Worm (Caenorhabditis elegans) whole organism, L1 larva: Measurements from ENCODE around the gene srw-7.

Source experiments
- elt-3 ChIP-seq, 6 experiments: fragments of 150-350 bp in 1 of 6; sonication (generic microtip); optimal IDR thresholded peaks; 2 replicates each; lab custom pipeline; 2017 to 2018; ENCODE audit warnings: missing biosample characterization in 6 of 6, missing genetic modification characterization in 6 of 6, inconsistent platforms in 1 of 6
- nhr-84 ChIP-seq: sonication (generic microtip); optimal IDR thresholded peaks from 2 replicates; lab custom pipeline; 2017; ENCODE audit warnings: missing biosample characterization, missing genetic modification characterization
- swsn-7 ChIP-seq: sonication (generic microtip); optimal IDR thresholded peaks from 2 replicates; lab custom pipeline; 2016; ENCODE audit warnings: missing genetic modification characterization, missing compliant biosample characterization
- unc-30 ChIP-seq: sonication (generic microtip); optimal IDR thresholded peaks from 2 replicates; lab custom pipeline; 2017; ENCODE audit warnings: missing biosample characterization, missing genetic modification characterization
- unc-62 ChIP-seq: fragments of 150-350 bp; optimal IDR thresholded peaks from 2 replicates; lab custom pipeline; 2014; ENCODE audit warnings: missing biosample characterization, missing genetic modification reagents, missing genetic modification characterization
- zag-1 ChIP-seq: fragments of 150-350 bp; optimal IDR thresholded peaks from 2 replicates; lab custom pipeline; 2014; ENCODE audit warnings: missing biosample characterization, missing genetic modification characterization
- ztf-11 ChIP-seq, 2 experiments: sonication (generic microtip); optimal IDR thresholded peaks; 2 replicates each; lab custom pipeline; 2016 to 2017; ENCODE audit warnings: missing genetic modification characterization in 2 of 2, missing biosample characterization in 1 of 2, missing compliant biosample characterization in 1 of 2

DNA sequence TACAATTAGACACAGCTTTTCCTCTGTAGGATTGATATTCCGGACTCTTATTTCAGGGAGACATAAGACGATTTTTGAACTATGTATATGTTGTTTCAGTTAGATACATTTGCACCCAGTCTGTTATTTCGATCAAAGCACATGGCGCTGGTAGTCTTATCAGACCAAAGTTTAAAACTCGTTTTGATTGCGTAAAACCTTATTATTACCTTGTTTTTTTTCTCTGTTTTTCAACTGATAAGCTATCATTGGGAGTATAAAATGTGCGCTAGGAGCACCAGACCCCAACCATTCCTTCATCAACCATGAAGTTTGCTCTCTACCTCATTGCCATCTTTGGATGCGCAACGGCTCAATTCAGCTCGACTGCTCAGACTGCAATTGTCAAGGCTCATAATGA is 6.2 kb downstream of the srw-7 start, which contains the start of gene scl-12:
- TF ChIP-seq ztf-11 (tag; optimal IDR thresholded peaks at IDR 0.05; lab: Kevin White, UChicago): no peak
- no peak for TF ChIP-seq unc-62 (GFP tag; lab: Kevin White, UChicago)
- TF ChIP-seq zag-1 (tag; lab: Kevin White, UChicago): no peak
- TF ChIP-seq elt-3 (tag; optimal IDR thresholded peaks at IDR 0.05; lab: Kevin White, UChicago): no peak
- no peak for TF ChIP-seq swsn-7 (tag; lab: Kevin White, UChicago)
- no peak for TF ChIP-seq nhr-84 (tag; lab: Kevin White, UChicago)
- TF ChIP-seq unc-30: no peak
